Worm (Caenorhabditis elegans) whole organism, L1 larva: ENCODE results near the gene M110.7.

Experiments used
- aly-2 ChIP-seq: fragments of 150-350 bp; optimal IDR thresholded peaks from 2 replicates; lab custom pipeline; 2014; ENCODE audit warnings: missing biosample characterization, missing genetic modification characterization
- efl-1 ChIP-seq, 4 experiments: fragments of 150-350 bp; optimal IDR thresholded peaks in 3 of 4; peaks in 1 of 4; 1 replicate in 1 of 4; 2 replicates in 3 of 4; lab custom pipeline; 2014; ENCODE audit warnings: missing biosample characterization in 2 of 4, missing genetic modification characterization in 2 of 4, missing genetic modification reagents in 2 of 4
- elt-3 ChIP-seq, 6 experiments: fragments of 150-350 bp in 1 of 6; sonication (generic microtip); optimal IDR thresholded peaks; 2 replicates each; lab custom pipeline; 2017 to 2018; ENCODE audit warnings: missing biosample characterization in 6 of 6, missing genetic modification characterization in 6 of 6, inconsistent platforms in 1 of 6
- fos-1 ChIP-seq: fragments of 150-350 bp; optimal IDR thresholded peaks from 2 replicates; lab custom pipeline; 2014; ENCODE audit warnings: missing biosample characterization, missing genetic modification characterization
- grh-1 ChIP-seq: fragments of 200-800 bp; sonication (Bioruptor generic); IDR thresholded peaks from 2 replicates; pipeline ENCODE4 v1.3.6; 2022; ENCODE audit warnings: missing genetic modification reagents, missing genetic modification characterization, missing compliant biosample characterization
- nhr-11 ChIP-seq: fragments of 150-350 bp; optimal IDR thresholded peaks from 2 replicates; lab custom pipeline; 2014; ENCODE audit warnings: missing biosample characterization, missing genetic modification characterization
- ztf-11 ChIP-seq, 2 experiments: sonication (generic microtip); optimal IDR thresholded peaks; 2 replicates each; lab custom pipeline; 2016 to 2017; ENCODE audit warnings: missing genetic modification characterization in 2 of 2, missing biosample characterization in 1 of 2, missing compliant biosample characterization in 1 of 2

ce11 chrII:8185016-8185493 is 47.5 kb upstream of the M110.7 start, which contains the start of the genes mig-5 and cct-1:
- TF ChIP-seq efl-1 (optimal IDR thresholded peaks at IDR 0.05; lab: Kevin White, UChicago) = peak; percentile 96 to 98
- TF ChIP-seq efl-1 (GFP tag; optimal IDR thresholded peaks at IDR 0.05 in 1 of 2; lab: Kevin White, UChicago) = peak; percentile 85 to 99
- peak; percentile 98 for TF ChIP-seq aly-2 (tag; lab: Kevin White, UChicago)
- TF ChIP-seq grh-1 (GFP tag; lab: Robert Waterston, UW) = peak; percentile 98
- peak; percentile 40 to 87 for TF ChIP-seq ztf-11 (tag; optimal IDR thresholded peaks at IDR 0.05; lab: Kevin White, UChicago)
- TF ChIP-seq elt-3 (tag; optimal IDR thresholded peaks at IDR 0.05; lab: Kevin White, UChicago) = peak in 5 of 6 experiments; percentile 63 to 99 (median 91)
- peak; percentile 98 for TF ChIP-seq nhr-11
- TF ChIP-seq fos-1 (tag; lab: Kevin White, UChicago) = peak; percentile 95
